Fruit fly (Drosophila melanogaster) whole organism, adult: ENCODE measurements around the gene mRpS22.

Experiments used
- CG11617 ChIP-seq: fragments of 200-800 bp; sonication (Bioruptor generic); optimal IDR thresholded peaks from 2 replicates; lab custom pipeline; 2017; ENCODE audit warnings: mild to moderate bottlenecking, missing biosample characterization, missing genetic modification reagents, missing genetic modification characterization
- CG12768 ChIP-seq: fragments of 200-800 bp; sonication (Bioruptor generic); optimal IDR thresholded peaks from 2 replicates; lab custom pipeline; 2017; ENCODE audit warnings: missing biosample characterization, missing genetic modification characterization, mild to moderate bottlenecking, moderate library complexity, missing genetic modification reagents
- CG14711 ChIP-seq: fragments of 200-800 bp; sonication (Bioruptor generic); optimal IDR thresholded peaks from 2 replicates; lab custom pipeline; 2018; ENCODE audit warnings: missing biosample characterization, mild to moderate bottlenecking, missing genetic modification characterization, moderate library complexity
- CG1620 ChIP-seq: fragments of 200-800 bp; sonication (Bioruptor generic); optimal IDR thresholded peaks from 2 replicates; lab custom pipeline; 2016; ENCODE audit warnings: missing biosample characterization, missing genetic modification characterization
- CG33017 ChIP-seq: fragments of 200-800 bp; sonication (Bioruptor generic); optimal IDR thresholded peaks from 2 replicates; lab custom pipeline; 2018; ENCODE audit warnings: missing biosample characterization, mild to moderate bottlenecking, missing genetic modification characterization, moderate library complexity
- CG5204 ChIP-seq: fragments of 200-800 bp; sonication (Bioruptor generic); optimal IDR thresholded peaks from 2 replicates; lab custom pipeline; 2016; ENCODE audit warnings: missing biosample characterization, missing genetic modification characterization
- CG7045 ChIP-seq: fragments of 200-800 bp; sonication (Bioruptor generic); optimal IDR thresholded peaks from 2 replicates; lab custom pipeline; 2017; ENCODE audit warnings: missing biosample characterization, mild to moderate bottlenecking, missing genetic modification characterization
- CG7101 ChIP-seq: fragments of 200-800 bp; sonication (Bioruptor generic); optimal IDR thresholded peaks from 2 replicates; lab custom pipeline; 2018; ENCODE audit warnings: missing biosample characterization, mild to moderate bottlenecking, missing genetic modification characterization, moderate library complexity
- Clk ChIP-seq: fragments of 200-800 bp; sonication (Bioruptor generic); optimal IDR thresholded peaks from 2 replicates; lab custom pipeline; 2017; ENCODE audit warnings: missing biosample characterization, missing genetic modification characterization
- Crg-1 ChIP-seq: fragments of 200-800 bp; sonication (Bioruptor generic); optimal IDR thresholded peaks from 2 replicates; lab custom pipeline; 2016; ENCODE audit warnings: missing biosample characterization, missing genetic modification characterization
- Hr96 ChIP-seq: fragments of 200-800 bp; sonication (Bioruptor generic); optimal IDR thresholded peaks from 2 replicates; lab custom pipeline; 2016; ENCODE audit warnings: missing biosample characterization, missing genetic modification characterization
- Mnt ChIP-seq: fragments of 200-800 bp; sonication (Bioruptor generic); optimal IDR thresholded peaks from 2 replicates; lab custom pipeline; 2016; ENCODE audit warnings: missing biosample characterization, mild to moderate bottlenecking, missing genetic modification characterization
- bab1 ChIP-seq: fragments of 200-800 bp; sonication (Bioruptor generic); optimal IDR thresholded peaks from 3 replicates; lab custom pipeline; 2019; ENCODE audit warnings: missing biosample characterization, mild to moderate bottlenecking, missing genetic modification characterization, moderate library complexity
- cic ChIP-seq: fragments of 200-800 bp; sonication (Bioruptor generic); optimal IDR thresholded peaks from 2 replicates; lab custom pipeline; 2017; ENCODE audit warnings: missing biosample characterization, mild to moderate bottlenecking, missing genetic modification characterization, moderate library complexity
- cnc ChIP-seq, 2 experiments: fragments of >200 bp; optimal IDR thresholded peaks; 2 replicates each; lab custom pipeline; 2017
- kay ChIP-seq: fragments of 200-800 bp; sonication (Bioruptor generic); peaks from one replicate; lab custom pipeline; 2016; ENCODE audit warnings: missing biosample characterization, missing genetic modification characterization, borderline replicate concordance
- ovo ChIP-seq: fragments of 200-800 bp; sonication (Bioruptor generic); optimal IDR thresholded peaks from 2 replicates; lab custom pipeline; 2016; ENCODE audit warnings: missing biosample characterization, missing genetic modification characterization
- pad ChIP-seq: fragments of 200-800 bp; sonication (Bioruptor generic); optimal IDR thresholded peaks from 3 replicates; lab custom pipeline; 2017; ENCODE audit warnings: missing biosample characterization, missing genetic modification characterization, mild to moderate bottlenecking, moderate library complexity, missing genetic modification reagents
- tj ChIP-seq: fragments of 200-800 bp; sonication (Bioruptor generic); optimal IDR thresholded peaks from 3 replicates; lab custom pipeline; 2017; ENCODE audit warnings: missing biosample characterization, mild to moderate bottlenecking, missing genetic modification characterization, moderate library complexity
- toe ChIP-seq: fragments of 200-800 bp; sonication (Bioruptor generic); optimal IDR thresholded peaks from 2 replicates; lab custom pipeline; 2016; ENCODE audit warnings: missing biosample characterization, missing genetic modification characterization

Gene mRpS22

DNA sequence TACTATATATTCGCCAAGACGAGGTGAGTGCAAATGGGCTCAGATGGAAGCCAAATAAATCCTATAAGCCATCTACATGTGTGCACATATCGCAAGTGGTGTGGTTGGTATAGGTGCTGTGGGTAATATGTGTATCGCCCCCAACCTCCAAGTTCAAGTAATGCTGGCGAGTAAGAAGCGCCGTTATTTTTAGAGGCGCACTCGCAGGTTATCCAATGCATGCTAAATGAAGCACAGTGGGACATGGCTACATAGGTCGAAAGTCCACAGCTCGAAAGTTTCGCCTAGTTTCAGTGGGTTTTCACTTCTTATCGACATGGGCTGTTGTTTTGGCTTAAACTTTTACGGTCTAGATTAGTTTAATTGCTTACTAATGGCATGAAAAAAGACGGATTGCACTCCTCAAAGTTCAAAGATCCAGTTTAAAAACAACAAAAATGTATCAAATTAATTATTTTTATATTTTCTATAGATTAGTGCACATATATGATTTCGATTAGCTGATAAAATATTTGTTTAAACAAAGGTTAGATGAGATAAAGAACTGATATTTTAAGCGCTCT lies 9.3 kb downstream of the mRpS22 start:
- TF ChIP-seq CG1620 (GFP tag; lab: Kevin White, UChicago) (no peak), cnc (optimal IDR thresholded peaks at IDR 0.05; lab: Kevin White, UChicago) (no peak), ovo (peak; percentile 68), CG12768 (GFP tag; lab: Kevin White, UChicago) (no peak), CG14711 (no peak), Crg-1 (GFP tag; lab: Kevin White, UChicago) (no peak), CG5204 (no peak), tj (GFP tag; lab: Kevin White, UChicago) (no peak)

DNA sequence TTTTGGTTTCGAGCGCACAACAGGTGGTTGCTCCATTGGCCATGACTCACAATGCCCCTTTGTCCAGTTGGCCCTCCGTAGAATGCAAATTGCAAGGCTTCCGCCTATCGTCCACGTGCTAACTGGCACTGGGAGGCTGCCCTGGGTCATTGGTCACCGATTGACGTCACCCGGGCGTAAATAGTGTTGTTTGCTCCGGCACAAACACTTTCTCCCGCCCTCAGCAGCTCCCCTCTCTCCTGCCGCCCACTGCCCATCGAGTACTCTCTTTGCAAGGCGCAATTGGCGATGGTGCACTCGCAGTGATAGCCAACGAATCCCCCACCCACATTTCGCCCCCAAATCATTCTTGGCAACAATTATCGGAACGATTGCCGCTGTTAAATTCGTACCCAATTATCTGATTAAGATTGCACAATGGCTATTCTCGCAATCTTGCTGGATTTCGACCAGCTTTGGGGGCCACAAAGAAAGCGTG lies 10.1 kb downstream of the mRpS22 start:
- TF ChIP-seq Crg-1 (GFP tag; lab: Kevin White, UChicago) (no peak), Mnt (GFP tag; lab: Kevin White, UChicago) (peak; percentile 62), cic (GFP tag; lab: Kevin White, UChicago) (peak; percentile 75), CG1620 (GFP tag; lab: Kevin White, UChicago) (no peak), Hr96 (GFP tag; lab: Kevin White, UChicago) (peak; percentile 31)

DNA sequence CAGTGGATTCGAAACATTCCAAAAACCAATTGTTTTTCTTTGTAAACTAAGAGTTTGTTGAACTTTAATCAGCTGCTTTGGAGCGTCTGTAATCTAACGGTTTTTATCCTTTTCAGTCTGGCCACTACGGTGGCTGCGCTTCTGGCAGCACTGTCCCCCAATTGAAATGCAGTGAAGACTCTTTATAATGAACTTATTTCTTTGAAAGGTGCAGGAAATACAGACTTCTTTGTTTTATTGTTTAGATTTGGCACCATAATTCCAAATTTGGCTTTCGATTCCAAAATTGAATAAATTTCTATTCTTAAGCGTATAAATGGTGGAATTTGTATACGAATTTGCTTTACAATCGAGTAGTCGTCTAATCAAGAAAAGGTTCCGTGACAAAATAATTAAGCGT lies 11.4 kb downstream of the mRpS22 start, which contains the start of gene nenya:
Gene nenya, minus strand, starts transcription at position 35 of the 400 bp plus-strand sequence.
- TF ChIP-seq Mnt (GFP tag; lab: Kevin White, UChicago) (no peak), ovo (peak; percentile 44)

DNA sequence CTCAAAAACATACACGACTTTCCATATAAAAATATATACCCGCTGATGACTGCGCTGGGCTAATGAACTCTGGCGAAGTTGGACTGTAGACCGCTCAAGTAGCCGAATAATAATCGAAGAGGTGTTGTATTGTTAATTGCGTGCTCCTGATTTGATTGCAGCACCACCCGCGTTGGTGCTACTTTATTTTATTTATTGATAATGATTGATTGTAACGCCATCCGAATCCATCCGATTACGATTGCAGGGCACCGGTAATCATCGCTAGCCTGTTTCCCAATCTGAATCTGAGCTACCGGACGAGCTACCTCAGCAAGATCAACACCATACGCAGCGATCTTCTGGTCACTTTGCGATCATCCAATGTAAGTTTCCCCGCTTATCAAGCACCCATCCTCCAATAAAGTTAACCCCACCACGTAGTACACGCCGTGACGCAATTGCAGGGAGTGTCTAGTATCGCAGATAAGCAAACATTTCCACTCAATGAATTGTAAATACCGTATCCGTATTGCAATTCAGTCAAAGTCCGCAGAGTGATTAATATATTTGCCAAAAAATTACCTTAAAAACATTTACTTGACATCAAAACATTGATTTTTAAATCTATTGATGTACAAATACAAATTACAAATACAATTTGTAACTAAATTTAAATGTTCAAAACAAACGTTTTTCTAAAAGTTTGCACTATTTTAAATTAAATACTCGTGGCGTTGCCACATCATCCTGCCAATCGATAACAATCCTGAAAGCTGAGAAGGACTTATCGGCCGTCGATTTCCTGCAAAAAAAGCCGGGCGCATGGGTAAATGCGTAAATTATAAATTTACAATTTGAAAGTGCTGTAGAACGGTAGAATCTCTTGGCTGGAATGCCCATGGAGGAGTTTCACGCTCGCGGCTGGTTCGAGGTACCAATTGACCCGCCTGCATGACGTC lies 12.5 kb downstream of the mRpS22 start:
- TF ChIP-seq CG7045 (no peak), bab1 (no peak), cnc (optimal IDR thresholded peaks at IDR 0.05; lab: Kevin White, UChicago) (no peak), Mnt (GFP tag; lab: Kevin White, UChicago) (peak; percentile 10), Crg-1 (GFP tag; lab: Kevin White, UChicago) (no peak), CG1620 (GFP tag; lab: Kevin White, UChicago) (no peak), pad (GFP tag; lab: Kevin White, UChicago) (peak; percentile 9), CG12768 (GFP tag; lab: Kevin White, UChicago) (no peak), CG33017 (no peak), CG5204 (no peak), cic (GFP tag; lab: Kevin White, UChicago) (peak; percentile 97), Clk (GFP tag; lab: Kevin White, UChicago) (no peak), tj (GFP tag; lab: Kevin White, UChicago) (peak; percentile 44), toe (GFP tag; lab: Kevin White, UChicago) (no peak), CG11617 (GFP tag; lab: Kevin White, UChicago) (peak; percentile 12), ovo (no peak), CG14711 (no peak), Hr96 (GFP tag; lab: Kevin White, UChicago) (peak; percentile 13), CG7101 (tag; lab: Kevin White, UChicago) (no peak), kay (GFP tag; lab: Kevin White, UChicago) (no peak)

DNA sequence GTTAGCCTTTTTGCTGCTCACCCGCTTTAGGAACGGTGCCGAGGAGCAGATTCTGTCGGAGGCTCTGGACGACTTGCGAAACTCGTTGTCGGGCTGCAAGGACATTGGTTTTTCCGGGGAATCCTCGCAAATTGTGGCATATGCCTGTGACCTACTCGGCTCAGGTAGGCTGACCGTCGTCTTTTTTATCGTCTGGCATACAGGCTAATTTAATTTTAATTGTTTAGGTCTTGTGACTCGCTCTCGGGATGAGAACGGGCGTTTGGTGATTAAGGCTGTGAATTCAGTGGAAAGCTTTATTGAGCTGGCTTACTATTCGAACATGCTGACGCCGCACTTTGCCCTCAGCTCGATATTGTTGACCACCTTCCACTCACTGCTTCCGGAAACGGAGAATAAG lies 14.8 kb downstream of the mRpS22 start:
- TF ChIP-seq Mnt (GFP tag; lab: Kevin White, UChicago) (no peak), Hr96 (GFP tag; lab: Kevin White, UChicago) (no peak), tj (GFP tag; lab: Kevin White, UChicago) (no peak), toe (GFP tag; lab: Kevin White, UChicago) (no peak), Crg-1 (GFP tag; lab: Kevin White, UChicago) (no peak), CG33017 (no peak), ovo (no peak), CG11617 (GFP tag; lab: Kevin White, UChicago) (no peak), bab1 (no peak)

DNA sequence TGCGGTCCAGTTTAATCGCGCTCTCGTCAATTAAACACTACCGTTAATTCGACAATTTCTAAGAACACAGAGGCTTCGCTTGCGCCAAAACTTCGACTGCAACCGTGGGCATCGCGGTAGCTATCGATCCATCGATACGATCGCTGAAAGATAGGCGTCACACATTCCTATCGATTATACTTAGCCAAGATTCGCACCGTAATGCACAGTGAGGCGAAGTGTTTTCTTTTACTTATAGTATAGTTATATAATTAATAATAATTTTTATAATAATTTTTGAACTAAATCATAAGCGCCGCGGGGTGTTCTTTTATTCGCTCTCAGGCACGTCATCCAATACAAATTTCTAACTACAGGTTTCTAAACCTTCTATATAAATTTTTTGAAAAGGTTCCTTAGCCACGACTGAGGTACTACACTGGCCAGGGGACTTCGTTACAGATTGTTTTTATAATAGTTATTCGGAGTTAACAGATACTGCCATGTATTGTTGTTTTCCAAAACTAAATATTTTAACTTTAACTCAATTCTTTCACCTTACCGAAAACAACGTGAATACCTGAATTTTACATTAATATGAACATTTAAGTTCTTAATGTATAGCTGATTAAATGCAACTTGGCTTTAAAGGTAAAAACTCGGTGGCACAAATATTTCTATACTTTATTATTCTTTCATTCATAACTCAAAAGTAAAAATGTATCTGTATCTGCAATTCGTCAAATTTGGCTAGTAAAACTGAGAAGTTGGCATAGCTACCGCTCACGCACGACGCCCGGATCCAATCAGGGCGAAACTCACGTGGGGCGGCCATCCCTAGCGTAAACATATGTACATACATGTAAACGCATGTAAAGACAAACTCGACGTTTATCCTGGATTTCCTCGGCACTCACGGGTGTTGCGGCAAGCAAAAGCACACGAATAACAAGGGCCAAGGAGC lies 21.3 kb downstream of the mRpS22 start, which contains the start of the genes NSD and BOD1:
Gene NSD, minus strand, starts transcription at position 102 of the 943 bp plus-strand sequence.
Gene BOD1, plus strand, starts transcription at position 494 of the 943 bp plus-strand sequence.
- TF ChIP-seq CG7045 (no peak), Crg-1 (GFP tag; lab: Kevin White, UChicago) (no peak), cic (GFP tag; lab: Kevin White, UChicago) (no peak), cnc (optimal IDR thresholded peaks at IDR 0.05; lab: Kevin White, UChicago) (no peak), toe (GFP tag; lab: Kevin White, UChicago) (peak; percentile 40), pad (GFP tag; lab: Kevin White, UChicago) (peak; percentile 14), kay (GFP tag; lab: Kevin White, UChicago) (no peak), CG5204 (no peak), ovo (peak; percentile 5), tj (GFP tag; lab: Kevin White, UChicago) (peak; percentile 20), Mnt (GFP tag; lab: Kevin White, UChicago) (peak; percentile 39), CG14711 (no peak), CG33017 (no peak), bab1 (peak; percentile 8), CG11617 (GFP tag; lab: Kevin White, UChicago) (peak; percentile 42), CG1620 (GFP tag; lab: Kevin White, UChicago) (no peak), Clk (GFP tag; lab: Kevin White, UChicago) (peak; percentile 8), Hr96 (GFP tag; lab: Kevin White, UChicago) (peak; percentile 17), CG7101 (tag; lab: Kevin White, UChicago) (peak; percentile 50), CG12768 (GFP tag; lab: Kevin White, UChicago) (no peak)
